Worm (Caenorhabditis elegans) whole organism, early embryonic: Measurements from ENCODE around the gene K12H6.6.

Experiments used
- B0310.2 ChIP-seq: sonication (generic microtip); optimal IDR thresholded peaks from 2 replicates; lab custom pipeline; 2016; ENCODE audit warnings: mild to moderate bottlenecking, missing genetic modification characterization, missing compliant biosample characterization
- F13C5.2 ChIP-seq: sonication (generic microtip); optimal IDR thresholded peaks from 2 replicates; lab custom pipeline; 2017; ENCODE audit warnings: mild to moderate bottlenecking, missing genetic modification characterization, inconsistent platforms, missing compliant biosample characterization
- aly-1 ChIP-seq: sonication (generic microtip); optimal IDR thresholded peaks from 2 replicates; lab custom pipeline; 2016; ENCODE audit warnings: missing genetic modification characterization, missing compliant biosample characterization
- ama-1 ChIP-seq: fragments of 150-350 bp; optimal IDR thresholded peaks from 2 replicates; lab custom pipeline; 2014
- ceh-13 ChIP-seq: fragments of 200-800 bp; sonication (Bioruptor generic); optimal IDR thresholded peaks from 2 replicates; lab custom pipeline; 2018; ENCODE audit warnings: mild to moderate bottlenecking, missing genetic modification characterization, missing compliant biosample characterization
- ceh-36 ChIP-seq: sonication (generic microtip); optimal IDR thresholded peaks from 2 replicates; lab custom pipeline; 2016; ENCODE audit warnings: missing genetic modification characterization, inconsistent platforms, missing compliant biosample characterization
- ets-7 ChIP-seq: sonication (generic microtip); optimal IDR thresholded peaks from 2 replicates; lab custom pipeline; 2016; ENCODE audit warnings: missing genotype, missing genetic modification characterization, missing compliant biosample characterization
- flt-1 ChIP-seq: fragments of 200-800 bp; sonication (Bioruptor generic); IDR thresholded peaks from 2 replicates; pipeline ENCODE4 v1.3.6; 2022; ENCODE audit warnings: missing genetic modification characterization, missing compliant biosample characterization
- hmbx-1 ChIP-seq: sonication (generic microtip); optimal IDR thresholded peaks from 2 replicates; lab custom pipeline; 2016; ENCODE audit warnings: mild to moderate bottlenecking, missing genetic modification characterization, missing compliant biosample characterization
- hmg-4 ChIP-seq: fragments of 200-800 bp; sonication (Bioruptor generic); optimal IDR thresholded peaks from 2 replicates; lab custom pipeline; 2018; ENCODE audit warnings: mild to moderate bottlenecking, missing genetic modification characterization, missing compliant biosample characterization
- hnd-1 ChIP-seq: sonication (generic microtip); optimal IDR thresholded peaks from 2 replicates; lab custom pipeline; 2016; ENCODE audit warnings: missing genetic modification characterization, missing compliant biosample characterization
- pes-1 ChIP-seq: fragments of 200-800 bp; sonication (Bioruptor generic); IDR thresholded peaks from 2 replicates; pipeline ENCODE4 v1.3.6; 2022; ENCODE audit warnings: missing genetic modification reagents, missing genetic modification characterization, missing compliant biosample characterization
- scrt-1 ChIP-seq: fragments of 200-800 bp; sonication (Bioruptor generic); IDR thresholded peaks from 2 replicates; pipeline ENCODE4 v1.3.6; 2022; ENCODE audit warnings: missing genetic modification characterization, missing compliant biosample characterization
- sea-1 ChIP-seq: fragments of 200-800 bp; sonication (Bioruptor generic); conservative IDR thresholded peaks from 2 replicates; pipeline ENCODE4 v1.3.6; 2022; ENCODE audit warnings: missing genetic modification characterization, missing compliant biosample characterization
- tbx-11 ChIP-seq: fragments of 200-800 bp; sonication (Bioruptor generic); IDR thresholded peaks from 2 replicates; pipeline ENCODE4 v1.3.6; 2022; ENCODE audit warnings: missing genetic modification characterization, missing compliant biosample characterization
- tbx-37 ChIP-seq: fragments of 200-800 bp; sonication (Bioruptor generic); conservative IDR thresholded peaks from 2 replicates; pipeline ENCODE4 v1.3.6; 2022; ENCODE audit warnings: missing genetic modification reagents, missing genetic modification characterization, missing compliant biosample characterization
- tra-4 ChIP-seq: sonication (generic microtip); optimal IDR thresholded peaks from 2 replicates; lab custom pipeline; 2017; ENCODE audit warnings: missing genetic modification characterization, missing compliant biosample characterization

Gene K12H6.6

DNA sequence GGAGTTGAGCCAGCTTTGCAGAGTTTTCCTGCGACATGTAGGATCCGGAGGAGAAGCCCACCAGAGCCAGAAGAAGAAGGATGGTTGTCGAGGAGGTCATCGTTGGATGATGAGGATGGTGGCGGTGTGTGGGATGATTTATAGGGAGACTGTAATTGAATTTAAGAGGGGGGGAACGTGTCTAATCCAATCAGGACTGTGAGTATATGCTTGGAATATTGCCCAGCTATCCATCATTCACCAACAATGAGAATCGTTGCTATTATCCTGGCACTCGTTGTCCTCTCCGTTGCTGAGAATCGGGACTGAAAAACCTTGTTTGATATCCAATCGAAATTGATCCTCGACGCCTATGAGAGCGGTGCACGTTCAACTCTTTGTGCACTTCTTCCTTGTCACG lies 5.0 kb downstream of the K12H6.6 start, which contains the start of gene K12H6.5:
Gene K12H6.5, minus strand, starts transcription at position 101 of the 400 bp plus-strand sequence.
- TF ChIP-seq tbx-37, result no peak
- no peak for TF ChIP-seq sea-1 (GFP tag; lab: Robert Waterston, UW)
- no peak for TF ChIP-seq ceh-13
- no peak for TF ChIP-seq hmg-4
- no peak for TF ChIP-seq ama-1 (lab: Kevin White, UChicago)
- TF ChIP-seq pes-1 (GFP tag; lab: Robert Waterston, UW), result no peak
- TF ChIP-seq scrt-1 (GFP tag; lab: Robert Waterston, UW), result no peak
- TF ChIP-seq tbx-11 (GFP tag; lab: Robert Waterston, UW), result no peak
- TF ChIP-seq B0310.2 (tag; lab: Kevin White, UChicago), result no peak
- TF ChIP-seq ceh-36, result no peak
- no peak for TF ChIP-seq tra-4
- TF ChIP-seq flt-1, result no peak
- no peak for TF ChIP-seq aly-1 (tag; lab: Kevin White, UChicago)
- no peak for TF ChIP-seq F13C5.2
- no peak for TF ChIP-seq hnd-1 (tag; lab: Kevin White, UChicago)

DNA sequence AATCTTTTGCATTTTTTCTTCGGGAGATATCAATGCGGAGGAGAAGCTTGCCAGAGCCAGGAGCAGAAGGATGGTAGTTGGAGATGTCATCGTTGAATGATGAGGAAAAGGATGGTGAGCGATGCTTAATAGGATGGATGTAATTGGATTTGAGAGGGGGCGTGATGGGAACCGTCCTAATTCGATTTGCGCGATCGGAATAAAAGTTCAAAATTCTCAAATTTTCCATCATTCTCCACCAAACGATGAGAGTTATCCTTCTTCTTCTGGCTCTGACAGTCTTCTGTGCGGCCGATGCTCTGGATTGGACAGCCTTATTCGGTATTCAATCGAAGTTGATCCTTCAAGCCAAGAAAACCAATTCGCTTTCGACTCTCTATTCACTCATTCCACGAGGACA lies 6.9 kb downstream of the K12H6.6 start, which contains the start of the genes K12H6.4 and K12H6.9:
Gene K12H6.4, minus strand, starts transcription at position 101 of the 400 bp plus-strand sequence.
Gene K12H6.9, plus strand, starts transcription at position 236 of the 400 bp plus-strand sequence.
- no peak for TF ChIP-seq tbx-37
- TF ChIP-seq scrt-1 (GFP tag; lab: Robert Waterston, UW), result no peak
- TF ChIP-seq ceh-36, result no peak

DNA sequence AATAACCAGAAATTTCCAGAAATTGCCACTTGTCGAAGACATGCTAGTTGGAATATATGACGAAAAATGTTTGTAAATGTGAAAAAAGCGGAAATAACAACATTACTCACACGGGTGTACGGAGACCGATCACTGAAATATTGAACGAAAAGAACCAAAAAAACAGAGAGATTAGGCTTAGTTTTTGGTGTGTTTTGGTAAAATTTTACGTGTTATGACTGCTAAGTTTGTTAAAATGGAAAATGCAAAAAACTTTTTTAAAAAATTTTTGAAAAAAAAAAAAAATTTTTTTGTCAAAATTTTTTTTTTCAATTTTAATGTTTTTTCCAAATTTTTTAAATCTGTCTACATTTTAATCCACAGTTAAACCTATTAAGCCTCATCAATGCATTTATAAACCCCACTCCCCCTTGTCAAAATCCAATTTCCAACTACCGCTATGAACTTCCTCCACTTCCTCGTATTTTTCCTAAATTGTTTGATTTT lies 8.6 kb downstream of the K12H6.6 start, which contains the start of the genes fut-4 and K12H6.10:
Gene fut-4, minus strand, starts transcription at position 101 of the 486 bp plus-strand sequence.
Gene K12H6.10, plus strand, starts transcription at position 436 of the 486 bp plus-strand sequence.
- TF ChIP-seq hnd-1 (tag; lab: Kevin White, UChicago) (no peak), tbx-11 (GFP tag; lab: Robert Waterston, UW) (no peak), tra-4 (no peak), sea-1 (GFP tag; lab: Robert Waterston, UW) (no peak), flt-1 (no peak), hmbx-1 (no peak), ceh-13 (no peak), hmg-4 (no peak), aly-1 (tag; lab: Kevin White, UChicago) (no peak), ceh-36 (no peak), ama-1 (lab: Kevin White, UChicago) (no peak)

DNA sequence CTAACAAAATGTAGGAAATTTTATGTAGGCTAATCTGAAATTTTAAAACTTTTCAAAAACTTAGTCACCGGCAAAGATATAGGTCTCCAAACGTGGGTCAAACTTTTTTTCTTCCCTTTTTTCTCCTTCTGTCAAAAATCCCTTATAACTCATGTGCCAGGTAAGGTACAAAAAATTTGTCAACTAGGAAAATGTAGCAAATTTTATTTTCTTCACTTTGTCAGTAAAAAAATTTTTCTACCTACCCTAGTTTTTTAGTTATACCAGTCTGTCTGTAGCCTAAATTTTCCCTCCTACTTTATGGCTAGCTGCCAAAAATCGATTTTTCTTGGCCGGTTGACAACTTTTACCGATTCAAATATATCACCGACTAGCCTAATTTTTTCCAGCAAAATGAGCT lies 14.4 kb downstream of the K12H6.6 start, which contains the start of gene set-13:
Gene set-13, plus strand, starts transcription at position 301 of the 400 bp plus-strand sequence.
- TF ChIP-seq sea-1 (GFP tag; lab: Robert Waterston, UW), result no peak
- no peak for TF ChIP-seq ceh-13
- TF ChIP-seq pes-1 (GFP tag; lab: Robert Waterston, UW), result no peak
- no peak for TF ChIP-seq tbx-11 (GFP tag; lab: Robert Waterston, UW)
- no peak for TF ChIP-seq ets-7 (tag; lab: Kevin White, UChicago)
- TF ChIP-seq B0310.2 (tag; lab: Kevin White, UChicago), result no peak
- no peak for TF ChIP-seq flt-1
- TF ChIP-seq ceh-36, result no peak

DNA sequence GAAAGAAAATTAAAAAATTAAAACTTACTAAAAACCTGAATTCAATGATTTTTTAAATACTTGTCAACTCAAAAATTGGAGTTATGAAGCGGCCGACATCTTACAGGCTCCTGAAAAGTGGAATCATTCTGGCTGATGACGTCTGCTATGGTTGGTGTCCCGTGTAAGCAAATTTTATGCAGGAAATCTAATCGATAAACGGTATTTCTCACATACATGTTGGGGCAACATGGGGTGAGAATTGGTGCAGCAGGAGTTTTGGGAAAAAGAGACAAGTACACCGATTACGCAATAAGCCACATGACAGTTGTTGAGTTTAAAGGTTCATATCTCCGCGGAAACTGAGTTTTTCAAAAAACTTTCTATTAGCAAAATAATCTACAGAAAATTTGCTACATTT lies 15.6 kb downstream of the K12H6.6 start, which contains the start of gene K12H6.2:
Gene K12H6.2, minus strand, starts transcription at position 101 of the 400 bp plus-strand sequence.
- no peak for TF ChIP-seq B0310.2 (tag; lab: Kevin White, UChicago)
- TF ChIP-seq hmbx-1, result no peak
- TF ChIP-seq tra-4, result no peak
- no peak for TF ChIP-seq ets-7 (tag; lab: Kevin White, UChicago)
- no peak for TF ChIP-seq flt-1
- no peak for TF ChIP-seq ceh-13
- TF ChIP-seq hnd-1 (tag; lab: Kevin White, UChicago), result no peak
- TF ChIP-seq ceh-36, result no peak
- no peak for TF ChIP-seq hmg-4
- TF ChIP-seq scrt-1 (GFP tag; lab: Robert Waterston, UW), result no peak
- no peak for TF ChIP-seq tbx-37
- no peak for TF ChIP-seq aly-1 (tag; lab: Kevin White, UChicago)
- no peak for TF ChIP-seq ama-1 (lab: Kevin White, UChicago)
- no peak for TF ChIP-seq tbx-11 (GFP tag; lab: Robert Waterston, UW)
- TF ChIP-seq F13C5.2, result no peak
- TF ChIP-seq sea-1 (GFP tag; lab: Robert Waterston, UW), result no peak
- no peak for TF ChIP-seq pes-1 (GFP tag; lab: Robert Waterston, UW)

DNA sequence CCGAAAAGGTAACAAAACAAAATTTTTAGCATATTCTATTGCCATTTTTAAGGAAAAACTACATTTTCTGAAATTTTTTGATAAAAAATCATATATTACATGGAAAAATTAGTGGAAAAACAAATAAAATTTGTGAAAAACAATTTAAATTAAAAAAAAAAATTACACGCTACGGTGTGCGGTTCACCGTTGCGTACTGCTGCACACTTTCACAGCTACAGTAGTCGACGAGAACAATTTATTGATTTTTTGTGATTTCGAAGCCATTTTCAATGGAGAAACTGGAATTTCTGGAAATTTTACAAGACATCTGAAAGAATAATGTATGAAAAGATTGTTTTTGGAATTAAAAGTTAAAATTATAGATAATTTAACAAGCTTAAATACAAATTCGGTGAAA lies 16.0 kb downstream of the K12H6.6 start:
- TF ChIP-seq ets-7 (tag; lab: Kevin White, UChicago) (no peak), tbx-37 (no peak)

DNA sequence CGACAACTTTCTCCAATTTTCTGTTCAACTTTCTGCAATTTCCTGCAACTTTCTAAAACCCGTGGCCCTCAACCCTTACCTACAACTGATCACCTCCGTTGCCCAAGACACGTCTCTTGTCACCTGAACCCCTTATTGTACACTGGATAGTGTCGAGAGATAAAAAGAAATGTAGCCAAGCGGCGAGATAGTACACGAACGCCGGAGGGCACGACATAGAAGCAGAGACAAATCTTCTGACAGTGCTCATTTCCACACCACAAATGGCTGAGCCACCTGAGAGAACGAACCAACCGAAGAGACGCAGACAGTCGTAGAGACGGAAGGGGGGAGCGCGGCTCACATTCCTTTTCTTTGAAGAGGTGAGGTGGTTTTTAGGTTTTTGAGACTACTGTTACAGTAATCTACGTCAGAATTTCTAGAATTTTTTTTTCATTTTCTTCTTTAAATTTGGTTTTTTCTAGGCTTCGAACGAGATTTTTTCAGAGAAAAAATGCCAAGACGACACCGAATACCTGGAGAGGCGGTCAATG lies 23.3 kb downstream of the K12H6.6 start, which contains the start of gene K12H6.12:
Gene K12H6.12, plus strand, starts transcription at position 483 of the 533 bp plus-strand sequence.
- TF ChIP-seq ceh-36 (no peak), B0310.2 (tag; lab: Kevin White, UChicago) (no peak), hmg-4 (no peak), tbx-37 (no peak), ets-7 (tag; lab: Kevin White, UChicago) (no peak), ama-1 (lab: Kevin White, UChicago) (no peak)

DNA sequence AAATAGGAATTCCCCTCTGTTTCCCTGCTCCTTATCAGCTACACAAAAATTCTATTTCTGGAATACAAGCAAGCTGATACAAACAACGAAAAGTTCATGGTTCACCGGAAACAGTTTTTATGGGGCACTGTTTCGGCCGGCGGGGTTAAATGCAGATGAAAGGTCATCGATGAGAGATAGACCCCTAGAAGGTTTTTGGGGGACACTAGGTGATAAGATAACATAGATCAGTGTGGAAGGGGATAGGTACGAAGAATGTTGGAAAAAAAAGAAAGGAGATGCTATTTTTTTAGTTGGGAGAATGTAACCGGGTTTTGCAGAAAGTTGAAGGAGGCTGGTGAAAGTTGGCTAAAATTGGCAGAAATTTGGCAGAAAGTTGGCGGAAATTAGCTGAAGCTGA lies 25.5 kb downstream of the K12H6.6 start:
- no peak for TF ChIP-seq flt-1
- no peak for TF ChIP-seq hnd-1 (tag; lab: Kevin White, UChicago)
- TF ChIP-seq hmbx-1, result no peak

DNA sequence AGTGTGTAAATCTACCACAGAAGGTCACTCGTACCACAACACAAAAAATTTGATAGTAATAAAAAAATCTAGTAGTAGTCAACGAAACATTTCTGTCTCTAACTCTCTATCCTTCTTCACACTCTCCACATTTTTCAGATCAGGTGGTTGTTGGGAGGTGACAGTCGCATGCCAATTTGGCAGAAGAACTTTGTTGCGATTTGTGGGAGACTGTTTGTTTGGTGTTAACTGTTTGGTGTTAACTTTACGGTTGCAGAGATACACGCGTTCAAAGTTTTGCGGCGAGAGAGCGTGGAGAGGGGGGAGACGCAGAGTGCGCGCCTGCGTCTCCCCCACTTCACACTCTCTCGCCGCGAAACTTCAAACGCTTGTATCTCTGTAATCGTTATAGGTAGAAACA lies 26.1 kb downstream of the K12H6.6 start:
- no peak for TF ChIP-seq B0310.2 (tag; lab: Kevin White, UChicago)
- TF ChIP-seq scrt-1 (GFP tag; lab: Robert Waterston, UW), result no peak
- no peak for TF ChIP-seq aly-1 (tag; lab: Kevin White, UChicago)
- TF ChIP-seq hmbx-1, result no peak
- no peak for TF ChIP-seq flt-1
- no peak for TF ChIP-seq hnd-1 (tag; lab: Kevin White, UChicago)
- TF ChIP-seq ceh-13, result no peak
- no peak for TF ChIP-seq tbx-11 (GFP tag; lab: Robert Waterston, UW)
- TF ChIP-seq tra-4, result no peak
- TF ChIP-seq F13C5.2, result no peak
- TF ChIP-seq ets-7 (tag; lab: Kevin White, UChicago), result no peak
- no peak for TF ChIP-seq tbx-37
- TF ChIP-seq pes-1 (GFP tag; lab: Robert Waterston, UW), result no peak
- no peak for TF ChIP-seq ama-1 (lab: Kevin White, UChicago)
